Worm (Caenorhabditis elegans): ENCODE data around the gene T05G5.5.

Gene T05G5.5

DNA sequence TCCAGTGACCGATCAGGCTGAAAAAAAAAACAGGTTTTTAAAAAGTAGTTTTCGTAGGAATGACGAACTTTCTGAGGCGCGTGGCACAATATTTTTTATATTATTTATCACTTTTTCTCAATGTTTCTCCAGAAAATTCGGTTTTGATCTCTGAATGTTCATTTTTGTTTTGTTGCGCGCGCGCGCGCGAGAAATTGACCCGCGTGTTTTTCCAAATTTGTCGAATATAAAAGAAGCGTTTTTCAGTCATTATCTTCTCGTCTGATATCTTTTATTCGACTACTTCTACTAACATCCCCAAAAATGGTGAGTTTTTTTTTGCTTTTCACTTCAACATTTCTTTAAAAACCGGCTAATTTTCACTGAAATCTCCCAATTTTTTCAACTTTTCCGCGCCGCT, 7.6 kb upstream of the T05G5.5 start, which contains the start of gene rmd-1 (continued):
- TF ChIP-seq rec-8 (tag; optimal IDR thresholded peaks at IDR 0.05) (no peak), mel-28 (tag; optimal IDR thresholded peaks at IDR 0.05; ENCODE audit: borderline replicate concordance) (no peak), efl-1 (GFP tag; optimal IDR thresholded peaks at IDR 0.05) (peak; percentile 94), hmg-1.2 (GFP tag; IDR thresholded peaks at IDR 0.05) (peak; percentile 17; the same call in 1 of the 2 replicates), T26A5.8 (tag; optimal IDR thresholded peaks at IDR 0.05) (no peak), xnd-1 (tag; optimal IDR thresholded peaks at IDR 0.05) (peak; percentile 82), ceh-100 (GFP tag; IDR thresholded peaks at IDR 0.05) (no peak), snpc-3.4 (tag; optimal IDR thresholded peaks at IDR 0.05) (peak; percentile 71), attf-3 (GFP tag; conservative IDR thresholded peaks at IDR 0.05) (no peak), F33H1.4 (GFP tag; IDR thresholded peaks at IDR 0.05) (peak; percentile 72), madf-3 (GFP tag; IDR thresholded peaks at IDR 0.05) (peak; percentile 8; the same call in 1 of the 2 replicates)

DNA sequence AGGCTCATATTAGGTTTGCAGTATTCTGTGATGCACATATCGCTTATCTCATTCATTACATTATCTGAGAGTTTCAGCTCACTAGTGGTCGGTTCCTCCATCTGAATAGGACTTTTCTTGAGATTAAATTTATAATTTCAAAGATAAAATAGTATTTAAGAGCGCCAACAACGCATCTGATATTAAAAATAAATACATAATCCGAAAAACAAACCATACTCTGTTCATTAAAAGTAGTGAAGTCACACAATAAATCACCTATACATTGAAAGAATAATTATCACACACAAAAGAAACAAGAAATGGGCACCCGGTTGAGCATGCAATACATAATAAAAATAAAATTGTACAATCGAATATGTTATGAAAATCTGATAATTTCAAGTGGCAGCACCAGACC, 6.2 kb upstream of the T05G5.5 start, which contains the start of gene vps-53:
vps-53 (minus strand) TSS at position 101 of the 400 bp plus-strand sequence.
- TF ChIP-seq T07F8.4 (tag; optimal IDR thresholded peaks at IDR 0.05) (no peak), somi-1 (GFP tag; optimal IDR thresholded peaks at IDR 0.05) (no peak), sptf-2 (GFP tag; optimal IDR thresholded peaks at IDR 0.05) (no peak), Y53G8AR.9 (GFP tag; conservative IDR thresholded peaks at IDR 0.05) (no peak), tbp1 (GFP tag; optimal IDR thresholded peaks at IDR 0.05) (no peak), B0035.1 (tag; optimal IDR thresholded peaks at IDR 0.05) (no peak), nfya-1 (tag; optimal IDR thresholded peaks at IDR 0.05; ENCODE audit: borderline replicate concordance, insufficient read depth) (no peak)

- TF ChIP-seq tlf-1 (GFP tag; optimal IDR thresholded peaks at IDR 0.05) (no peak), let-607 (tag; optimal IDR thresholded peaks at IDR 0.05) (peak in 1 of 2 experiments; percentile 29), bed-2 (GFP tag; IDR thresholded peaks at IDR 0.05) (no peak), lin-40 (tag; optimal IDR thresholded peaks at IDR 0.05) (peak; percentile 37), lsy-27 (tag; optimal IDR thresholded peaks at IDR 0.05; ENCODE audit: borderline replicate concordance, insufficient read depth) (no peak), zim-3 (tag; optimal IDR thresholded peaks at IDR 0.05) (no peak), dox-1 (GFP tag; IDR thresholded peaks at IDR 0.05) (no peak), egrh-3 (GFP tag; IDR thresholded peaks at IDR 0.05) (no peak), hmg-1.2 (GFP tag; IDR thresholded peaks at IDR 0.05) (peak; percentile 58; the same call in 1 of the 2 replicates), hlh-12 (tag; optimal IDR thresholded peaks at IDR 0.05) (no peak), madf-10 (tag; optimal IDR thresholded peaks at IDR 0.05) (no peak), snpc-4 (GFP tag; optimal IDR thresholded peaks at IDR 0.05) (no peak), snpc-4 (tag; optimal IDR thresholded peaks at IDR 0.05) (peak in 1 of 4 experiments; percentile 28), ama-1 (optimal IDR thresholded peaks at IDR 0.05) (peak; percentile 33), ama-1 (GFP tag; optimal IDR thresholded peaks at IDR 0.05) (no peak), aptf-2 (GFP tag; conservative IDR thresholded peaks at IDR 0.05) (no peak), nhr-80 (tag; optimal IDR thresholded peaks at IDR 0.05) (peak; percentile 67)
Measured at ce11 chrIII:9752852-9753251, 1.6 kb upstream of the T05G5.5 start, which contains the start of gene ech-6. TSS of gene ech-6 (minus strand) at chrIII:9752883.

- TF ChIP-seq snpc-1.3 (tag; optimal IDR thresholded peaks at IDR 0.05; ENCODE audit: insufficient read depth) (peak; percentile 46), lin-54 (GFP tag; optimal IDR thresholded peaks at IDR 0.05) (peak; percentile 46), cebp-1 (GFP tag; IDR thresholded peaks at IDR 0.05) (no peak), cebp-1 (tag; optimal IDR thresholded peaks at IDR 0.05) (peak; percentile 7), attf-6 (GFP tag; IDR thresholded peaks at IDR 0.05) (peak; percentile 37; the same call in 1 of the 2 replicates), lin-26 (GFP tag; IDR thresholded peaks at IDR 0.05) (peak; percentile 55), ztf-25 (GFP tag; IDR thresholded peaks at IDR 0.05) (0 out of 2 replicates have a peak, but pooled peaks have one; percentile 23), him-1 (tag; optimal IDR thresholded peaks at IDR 0.05) (peak; percentile 90), dpl-1 (GFP tag; optimal IDR thresholded peaks at IDR 0.05) (no peak), Y53G8AR.9 (GFP tag; conservative IDR thresholded peaks at IDR 0.05) (peak; percentile 74; the same call in 1 of the 2 replicates), ceh-79 (tag; optimal IDR thresholded peaks at IDR 0.05) (peak; percentile 4), unc-130 (GFP tag; optimal IDR thresholded peaks at IDR 0.05) (peak; percentile 12)
Measured at ce11 chrIII:9748694-9749093, 2.5 kb downstream of the T05G5.5 start, which contains the start of gene T05G5.4. TSS of gene T05G5.4 (plus strand) at chrIII:9748934.
